Worm (Caenorhabditis elegans) whole organism, L2 larva: ENCODE data around the gene nhr-68.
A peak's percentile ranks its signal among the peaks of the same experiment; 100 is the strongest.

ENCODE experiments used
- F13H6.1 ChIP-seq: sonication (generic microtip); optimal IDR thresholded peaks from 2 replicates; lab custom pipeline; 2016; ENCODE audit warnings: missing genetic modification characterization, missing compliant biosample characterization
- R02D3.7 ChIP-seq: fragments of 150-350 bp; optimal IDR thresholded peaks from 2 replicates; lab custom pipeline; 2014; ENCODE audit warnings: missing biosample characterization, missing genetic modification characterization
- Y55F3AM.14 ChIP-seq: fragments of 200-800 bp; sonication (Bioruptor generic); optimal IDR thresholded peaks from 2 replicates; lab custom pipeline; 2018; ENCODE audit warnings: mild to moderate bottlenecking, missing genetic modification characterization, missing compliant biosample characterization
- ZK546.5 ChIP-seq: sonication (generic microtip); optimal IDR thresholded peaks from 2 replicates; lab custom pipeline; 2017; ENCODE audit warnings: missing biosample characterization, missing genetic modification characterization
- alr-1 ChIP-seq: fragments of 150-350 bp; optimal IDR thresholded peaks from 2 replicates; lab custom pipeline; 2014; ENCODE audit warnings: missing biosample characterization, missing genetic modification characterization
- ama-1 ChIP-seq: fragments of 150-350 bp; optimal IDR thresholded peaks from 2 replicates; lab custom pipeline; 2018; ENCODE audit warnings: inconsistent platforms
- ceh-16 ChIP-seq: fragments of 150-350 bp; optimal IDR thresholded peaks from 2 replicates; lab custom pipeline; 2014; ENCODE audit warnings: missing biosample characterization, missing genetic modification characterization
- ceh-82 ChIP-seq: fragments of 150-350 bp; optimal IDR thresholded peaks from 2 replicates; lab custom pipeline; 2014; ENCODE audit warnings: missing biosample characterization, missing genetic modification characterization
- crh-2 ChIP-seq: sonication (generic microtip); optimal IDR thresholded peaks from 2 replicates; lab custom pipeline; 2017; ENCODE audit warnings: missing biosample characterization, missing genetic modification characterization
- egl-27 ChIP-seq: sonication (generic microtip); optimal IDR thresholded peaks from 3 replicates; lab custom pipeline; 2017; ENCODE audit warnings: missing biosample characterization, missing genetic modification reagents, missing genetic modification characterization
- elt-1 ChIP-seq: fragments of 150-350 bp; optimal IDR thresholded peaks from 2 replicates; lab custom pipeline; 2014; ENCODE audit warnings: missing biosample characterization, missing genetic modification characterization
- fos-1 ChIP-seq: fragments of 150-350 bp; optimal IDR thresholded peaks from 2 replicates; lab custom pipeline; 2014; ENCODE audit warnings: missing biosample characterization, missing genetic modification characterization
- lin-11 ChIP-seq: fragments of 150-350 bp; sonication (generic microtip); optimal IDR thresholded peaks from 2 replicates; lab custom pipeline; 2014; ENCODE audit warnings: missing biosample characterization, missing genetic modification characterization, inconsistent platforms, mixed read lengths
- lsy-2 ChIP-seq, 2 experiments: fragments of 150-350 bp in 1 of 2; sonication (generic microtip) in 1 of 2; optimal IDR thresholded peaks; 2 replicates each; lab custom pipeline; 2014 to 2017; ENCODE audit warnings: missing biosample characterization in 2 of 2, missing genetic modification characterization in 2 of 2
- mab-5 ChIP-seq: fragments of 150-350 bp; optimal IDR thresholded peaks from 2 replicates; lab custom pipeline; 2014; ENCODE audit warnings: missing biosample characterization, missing genetic modification characterization
- mbf-1 ChIP-seq: sonication (generic microtip); optimal IDR thresholded peaks from 2 replicates; lab custom pipeline; 2017; ENCODE audit warnings: missing biosample characterization, missing genetic modification characterization
- nhr-10 ChIP-seq: sonication (generic microtip); optimal IDR thresholded peaks from 2 replicates; lab custom pipeline; 2017; ENCODE audit warnings: missing biosample characterization, missing genetic modification characterization
- nhr-129 ChIP-seq: fragments of 150-350 bp; optimal IDR thresholded peaks from 2 replicates; lab custom pipeline; 2014; ENCODE audit warnings: missing biosample characterization, missing genetic modification characterization
- nhr-21 ChIP-seq: fragments of 150-350 bp; optimal IDR thresholded peaks from 2 replicates; lab custom pipeline; 2014; ENCODE audit warnings: missing biosample characterization, missing genetic modification characterization
- nhr-237 ChIP-seq: fragments of 150-350 bp; optimal IDR thresholded peaks from 2 replicates; lab custom pipeline; 2014; ENCODE audit warnings: missing biosample characterization, missing genetic modification characterization
- nhr-25 ChIP-seq: fragments of 150-350 bp; sonication (generic microtip); optimal IDR thresholded peaks from 3 replicates; lab custom pipeline; 2014; ENCODE audit warnings: missing biosample characterization, missing genetic modification characterization
- nhr-6 ChIP-seq: fragments of 150-350 bp; optimal IDR thresholded peaks from 2 replicates; lab custom pipeline; 2014; ENCODE audit warnings: missing biosample characterization, missing genetic modification characterization
- nhr-77 ChIP-seq: fragments of 150-350 bp; optimal IDR thresholded peaks from 2 replicates; lab custom pipeline; 2014; ENCODE audit warnings: missing biosample characterization, missing genetic modification characterization
- skn-1 ChIP-seq: sonication (generic microtip); optimal IDR thresholded peaks from 2 replicates; lab custom pipeline; 2017; ENCODE audit warnings: missing biosample characterization, missing genetic modification characterization
- sma-3 ChIP-seq: sonication (generic microtip); optimal IDR thresholded peaks from 2 replicates; lab custom pipeline; 2016; ENCODE audit warnings: missing genetic modification reagents, missing genetic modification characterization, missing compliant biosample characterization
- sma-9 ChIP-seq, 2 experiments: fragments of 150-350 bp in 1 of 2; sonication (generic microtip) in 1 of 2; optimal IDR thresholded peaks; 2 replicates each; lab custom pipeline; 2014 to 2016; ENCODE audit warnings: missing genetic modification characterization in 2 of 2, mild to moderate bottlenecking in 1 of 2, missing biosample characterization in 1 of 2, missing compliant biosample characterization in 1 of 2, missing genetic modification reagents in 1 of 2, moderate library complexity in 1 of 2
- snpc-4 ChIP-seq: fragments of 150-350 bp; optimal IDR thresholded peaks from 2 replicates; lab custom pipeline; 2014; ENCODE audit warnings: missing biosample characterization, missing genetic modification characterization
- unc-39 ChIP-seq: fragments of 150-350 bp; optimal IDR thresholded peaks from 2 replicates; lab custom pipeline; 2014; ENCODE audit warnings: missing biosample characterization, missing genetic modification characterization
- unc-62 ChIP-seq: fragments of 150-350 bp; optimal IDR thresholded peaks from 2 replicates; lab custom pipeline; 2014; ENCODE audit warnings: missing biosample characterization, missing genetic modification reagents, missing genetic modification characterization
- zag-1 ChIP-seq: fragments of 150-350 bp; optimal IDR thresholded peaks from 2 replicates; lab custom pipeline; 2014; ENCODE audit warnings: missing biosample characterization, missing genetic modification characterization
- ztf-1 ChIP-seq: fragments of 200-800 bp; sonication (Bioruptor generic); conservative IDR thresholded peaks from 2 replicates; pipeline ENCODE4 v1.3.6; 2022; ENCODE audit warnings: missing genetic modification characterization, missing compliant biosample characterization
- ztf-11 ChIP-seq: sonication (generic microtip); optimal IDR thresholded peaks from 2 replicates; lab custom pipeline; 2017; ENCODE audit warnings: missing biosample characterization, missing genetic modification characterization
- ztf-4 ChIP-seq: fragments of 150-350 bp; optimal IDR thresholded peaks from 2 replicates; lab custom pipeline; 2014; ENCODE audit warnings: missing biosample characterization, missing genetic modification characterization

The nhr-68 gene

DNA sequence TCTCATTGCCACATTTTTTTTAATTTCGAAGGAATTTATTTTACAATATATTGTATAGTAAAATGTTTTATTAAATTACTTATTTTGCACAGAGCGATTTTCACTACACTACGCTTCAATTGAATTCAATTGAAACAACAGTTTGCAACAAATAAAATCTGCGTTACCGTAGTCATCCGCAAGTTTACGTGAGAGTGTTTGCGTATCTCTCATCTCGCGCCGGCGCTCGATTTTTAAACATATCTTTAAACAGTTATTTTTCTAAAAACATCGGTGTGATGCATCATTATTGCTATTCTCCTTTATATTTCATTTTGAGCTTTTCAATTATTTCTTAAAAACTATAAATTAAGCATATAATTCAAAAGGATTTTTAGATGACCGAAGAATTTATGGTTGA lies 19.0 kb upstream of the nhr-68 start, which contains the start of gene duo-1:
TSS of gene duo-1 (plus strand) at position 371 of the 400 bp plus-strand sequence.
- no peak for TF ChIP-seq ceh-82 (tag; lab: Kevin White, UChicago)
- no peak for TF ChIP-seq elt-1 (tag; lab: Kevin White, UChicago)
- no peak for TF ChIP-seq skn-1 (tag; lab: Kevin White, UChicago)
- TF ChIP-seq lsy-2 (tag; optimal IDR thresholded peaks at IDR 0.05; lab: Kevin White, UChicago) = no peak
- TF ChIP-seq unc-39 (tag; lab: Kevin White, UChicago) = no peak
- no peak for TF ChIP-seq F13H6.1 (tag; lab: Kevin White, UChicago)
- no peak for TF ChIP-seq ceh-16 (tag; lab: Kevin White, UChicago)
- no peak for TF ChIP-seq ZK546.5 (tag; lab: Kevin White, UChicago)
- TF ChIP-seq nhr-6 (tag; lab: Kevin White, UChicago) = no peak
- TF ChIP-seq alr-1 (tag; lab: Kevin White, UChicago) = no peak
- TF ChIP-seq, all 48 proteins: peak for 0

- TF ChIP-seq ceh-82 (tag; lab: Kevin White, UChicago) (no peak), fos-1 (no peak), zag-1 (no peak), snpc-4 (tag; lab: Kevin White, UChicago) (no peak), nhr-237 (no peak), mab-5 (tag; lab: Kevin White, UChicago) (no peak), egl-27 (tag; lab: Kevin White, UChicago) (no peak), ama-1 (lab: Kevin White, UChicago) (no peak)
- TF ChIP-seq, all 48 proteins: peak for 0
Observed at ce11 chrV:11562643-11563042, 10.6 kb upstream of the nhr-68 start, which contains the start of gene srx-86. Gene srx-86, plus strand, starts transcription at chrV:11562943.

DNA sequence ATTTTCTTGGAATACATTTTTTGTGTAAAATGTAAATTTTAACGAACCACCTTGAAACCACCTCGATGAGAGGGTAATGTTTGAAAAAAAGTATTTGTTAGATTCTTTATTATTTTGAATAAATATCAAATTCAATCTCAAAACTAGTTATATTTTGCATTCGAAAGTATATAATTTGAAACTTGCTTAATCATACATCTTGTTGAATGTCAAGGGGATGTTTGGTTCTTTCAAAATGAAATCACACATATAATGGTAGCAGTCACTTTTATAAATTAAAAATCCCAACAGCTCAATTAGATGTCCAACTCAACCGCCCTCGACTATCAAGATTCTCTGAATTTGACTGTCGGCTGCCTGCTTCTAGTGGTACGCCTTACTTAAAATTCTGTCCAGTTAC lies 8.7 kb upstream of the nhr-68 start, which contains the start of gene srx-87:
TSS of gene srx-87 (plus strand) at position 301 of the 400 bp plus-strand sequence.
- TF ChIP-seq nhr-77 (tag; lab: Kevin White, UChicago) (no peak), R02D3.7 (no peak), Y55F3AM.14 (no peak)
- TF ChIP-seq, all 48 proteins: peak for 0

- TF ChIP-seq snpc-4 (tag; lab: Kevin White, UChicago) = no peak
- no peak for TF ChIP-seq F13H6.1 (tag; lab: Kevin White, UChicago)
- no peak for TF ChIP-seq ceh-82 (tag; lab: Kevin White, UChicago)
- TF ChIP-seq ztf-4 (tag; lab: Kevin White, UChicago) = peak; percentile 1
- no peak for TF ChIP-seq mbf-1 (tag; lab: Kevin White, UChicago)
- TF ChIP-seq nhr-25 (tag; lab: Kevin White, UChicago) = no peak
- no peak for TF ChIP-seq ztf-11 (tag; lab: Kevin White, UChicago)
- peak; percentile 41 for TF ChIP-seq nhr-129 (tag; lab: Kevin White, UChicago)
- no peak for TF ChIP-seq ama-1 (lab: Kevin White, UChicago)
- TF ChIP-seq fos-1 = peak; percentile 6
- TF ChIP-seq lsy-2 (tag; optimal IDR thresholded peaks at IDR 0.05; lab: Kevin White, UChicago) = no peak
- no peak for TF ChIP-seq egl-27 (tag; lab: Kevin White, UChicago)
- no peak for TF ChIP-seq unc-62 (GFP tag; lab: Kevin White, UChicago)
- TF ChIP-seq nhr-21 (tag; lab: Kevin White, UChicago) = peak; percentile 4
- peak; percentile 42 for TF ChIP-seq sma-9 (GFP tag; optimal IDR thresholded peaks at IDR 0.05; lab: Kevin White, UChicago)
- TF ChIP-seq sma-9 (tag; optimal IDR thresholded peaks at IDR 0.05; lab: Kevin White, UChicago) = no peak
Observed at ce11 chrV:11570169-11570651, 3.0 kb upstream of the nhr-68 start, which contains the start of the genes nhr-101 and pms-2. Gene nhr-101, plus strand, starts transcription at chrV:11570476. Gene pms-2, minus strand, starts transcription at chrV:11570601.

- TF ChIP-seq ama-1 (lab: Kevin White, UChicago) (no peak), fos-1 (peak; percentile 7), nhr-77 (tag; lab: Kevin White, UChicago) (no peak), F13H6.1 (tag; lab: Kevin White, UChicago) (no peak), ztf-11 (tag; lab: Kevin White, UChicago) (no peak), nhr-10 (no peak), lin-11 (tag; lab: Kevin White, UChicago) (no peak), unc-62 (GFP tag; lab: Kevin White, UChicago) (no peak), alr-1 (tag; lab: Kevin White, UChicago) (no peak), elt-1 (tag; lab: Kevin White, UChicago) (no peak), nhr-129 (tag; lab: Kevin White, UChicago) (no peak), lsy-2 (tag; optimal IDR thresholded peaks at IDR 0.05; lab: Kevin White, UChicago) (peak in 1 of 2 experiments; percentile 37), sma-3 (GFP tag; lab: Kevin White, UChicago) (no peak), nhr-25 (tag; lab: Kevin White, UChicago) (no peak), ztf-1 (GFP tag; lab: Robert Waterston, UW) (no peak), crh-2 (tag; lab: Kevin White, UChicago) (no peak), ceh-82 (tag; lab: Kevin White, UChicago) (no peak)
- TF ChIP-seq, all 48 proteins: peak for 2
Observed at ce11 chrV:11574563-11574962, 1.3 kb downstream of the nhr-68 start.
